Fruit fly (Drosophila melanogaster): ENCODE results near the gene CG33298.

CG33298 gene

dm6 chr2L:9567398-9567856 is 72.2 kb downstream of the CG33298 start:
- no peak for TF ChIP-seq Abd-B (GFP tag; optimal IDR thresholded peaks at IDR 0.05)
- peak; percentile 92 for TF ChIP-seq CG9705 (GFP tag; optimal IDR thresholded peaks at IDR 0.05)
- TF ChIP-seq Rel (GFP tag; optimal IDR thresholded peaks at IDR 0.05): peak; percentile 87
- TF ChIP-seq Rel (tag; optimal IDR thresholded peaks at IDR 0.05): peak; percentile 67
- no peak for TF ChIP-seq jim (GFP tag; optimal IDR thresholded peaks at IDR 0.05)
- TF ChIP-seq Hr83 (GFP tag; optimal IDR thresholded peaks at IDR 0.05; ENCODE audit: poor library complexity, severe bottlenecking): peak; percentile 88
- peak; percentile 90 for TF ChIP-seq OdsH (GFP tag; optimal IDR thresholded peaks at IDR 0.05)
- TF ChIP-seq Dif (GFP tag; optimal IDR thresholded peaks at IDR 0.05; ENCODE audit: partially characterized antibody): no peak
- no peak for TF ChIP-seq GATAd (GFP tag; optimal IDR thresholded peaks at IDR 0.05)
- peak; percentile 73 for TF ChIP-seq Hnf4 (GFP tag; optimal IDR thresholded peaks at IDR 0.05)
- TF ChIP-seq N (GFP tag; optimal IDR thresholded peaks at IDR 0.05): no peak
- TF ChIP-seq tai (GFP tag; optimal IDR thresholded peaks at IDR 0.05): peak; percentile 14
- TF ChIP-seq Myc (optimal IDR thresholded peaks at IDR 0.05): peak; percentile 12
- TF ChIP-seq brk (GFP tag; optimal IDR thresholded peaks at IDR 0.05): peak; percentile 89
- TF ChIP-seq CG32264 (GFP tag; optimal IDR thresholded peaks at IDR 0.05): peak; percentile 78
- TF ChIP-seq psq (GFP tag; optimal IDR thresholded peaks at IDR 0.05): peak; percentile 75
- peak; percentile 90 for TF ChIP-seq sv (GFP tag; optimal IDR thresholded peaks at IDR 0.05)
- TF ChIP-seq sage (GFP tag; optimal IDR thresholded peaks at IDR 0.05): peak; percentile 90
- TF ChIP-seq Vsx2 (GFP tag; optimal IDR thresholded peaks at IDR 0.05; ENCODE audit: partially characterized antibody): no peak
- TF ChIP-seq HLH106 (tag; optimal IDR thresholded peaks at IDR 0.05): peak; percentile 80
- no peak for TF ChIP-seq lola (GFP tag; optimal IDR thresholded peaks at IDR 0.05)
- peak; percentile 81 for TF ChIP-seq CrebA (GFP tag; optimal IDR thresholded peaks at IDR 0.05; ENCODE audit: borderline replicate concordance)
- TF ChIP-seq rgr (GFP tag; optimal IDR thresholded peaks at IDR 0.05): peak; percentile 97
- TF ChIP-seq h (GFP tag; optimal IDR thresholded peaks at IDR 0.05): peak; percentile 92
- TF ChIP-seq Mio (GFP tag; optimal IDR thresholded peaks at IDR 0.05): peak; percentile 75
- TF ChIP-seq fru (GFP tag; optimal IDR thresholded peaks at IDR 0.05): peak; percentile 81
- peak in 1 of 2 experiments; percentile 83 for TF ChIP-seq foxo (GFP tag; optimal IDR thresholded peaks at IDR 0.05)
- peak; percentile 91 for TF ChIP-seq dmrt93B (GFP tag; optimal IDR thresholded peaks at IDR 0.05)
- peak; percentile 89 for TF ChIP-seq br (GFP tag; optimal IDR thresholded peaks at IDR 0.05)
- peak; percentile 26 for TF ChIP-seq dsf (GFP tag; optimal IDR thresholded peaks at IDR 0.05; ENCODE audit: borderline replicate concordance)
- TF ChIP-seq dl (GFP tag; optimal IDR thresholded peaks at IDR 0.05; ENCODE audit: insufficient read depth in 1 of 2, partially characterized antibody in 2 of 2): peak in 1 of 2 experiments; percentile 16
- TF ChIP-seq usp (GFP tag; optimal IDR thresholded peaks at IDR 0.05): no peak
- peak; percentile 30 for TF ChIP-seq Jra (GFP tag; optimal IDR thresholded peaks at IDR 0.05)
- no peak for TF ChIP-seq pan (optimal IDR thresholded peaks at IDR 0.05)
- peak; percentile 92 for TF ChIP-seq Sp1 (GFP tag; optimal IDR thresholded peaks at IDR 0.05)
- TF ChIP-seq woc (GFP tag; optimal IDR thresholded peaks at IDR 0.05): peak; percentile 46
- peak; percentile 44 for TF ChIP-seq ey (GFP tag; optimal IDR thresholded peaks at IDR 0.05)
- TF ChIP-seq Hr78 (GFP tag; optimal IDR thresholded peaks at IDR 0.05): no peak
- TF ChIP-seq Dfd (GFP tag; optimal IDR thresholded peaks at IDR 0.05): no peak

dm6 chr2L:9568360-9569088 is 73.2 kb downstream of the CG33298 start, which contains the start of gene brwl:
brwl (plus strand) TSS chr2L:9568890.
- TF ChIP-seq fru (GFP tag; optimal IDR thresholded peaks at IDR 0.05): peak; percentile 99
- peak; percentile 99 for TF ChIP-seq h (GFP tag; optimal IDR thresholded peaks at IDR 0.05)
- peak; percentile 94 for TF ChIP-seq sage (GFP tag; optimal IDR thresholded peaks at IDR 0.05)
- no peak for TF ChIP-seq Myc (optimal IDR thresholded peaks at IDR 0.05)
- TF ChIP-seq Hr83 (GFP tag; optimal IDR thresholded peaks at IDR 0.05; ENCODE audit: poor library complexity, severe bottlenecking): peak; percentile 72
- no peak for TF ChIP-seq pan (optimal IDR thresholded peaks at IDR 0.05)
- TF ChIP-seq dl (GFP tag; optimal IDR thresholded peaks at IDR 0.05; ENCODE audit: insufficient read depth in 1 of 2, partially characterized antibody in 2 of 2): peak in 1 of 2 experiments; percentile 26
- TF ChIP-seq Vsx2 (GFP tag; optimal IDR thresholded peaks at IDR 0.05; ENCODE audit: partially characterized antibody): no peak
- peak; percentile 63 for TF ChIP-seq N (GFP tag; optimal IDR thresholded peaks at IDR 0.05)
- peak; percentile 91 for TF ChIP-seq Dfd (GFP tag; optimal IDR thresholded peaks at IDR 0.05)
- peak; percentile 26 for TF ChIP-seq Hr78 (GFP tag; optimal IDR thresholded peaks at IDR 0.05)
- TF ChIP-seq OdsH (GFP tag; optimal IDR thresholded peaks at IDR 0.05): peak; percentile 99
- TF ChIP-seq dmrt93B (GFP tag; optimal IDR thresholded peaks at IDR 0.05): peak; percentile 96
- TF ChIP-seq usp (GFP tag; optimal IDR thresholded peaks at IDR 0.05): no peak
- TF ChIP-seq rgr (GFP tag; optimal IDR thresholded peaks at IDR 0.05): peak; percentile 98
- peak; percentile 95 for TF ChIP-seq CG32264 (GFP tag; optimal IDR thresholded peaks at IDR 0.05)
- TF ChIP-seq CrebA (GFP tag; optimal IDR thresholded peaks at IDR 0.05; ENCODE audit: borderline replicate concordance): peak; percentile 93
- peak; percentile 96 for TF ChIP-seq Hnf4 (GFP tag; optimal IDR thresholded peaks at IDR 0.05)
- TF ChIP-seq Rel (GFP tag; optimal IDR thresholded peaks at IDR 0.05): peak; percentile 97
- peak; percentile 70 for TF ChIP-seq Rel (tag; optimal IDR thresholded peaks at IDR 0.05)
- peak; percentile 97 for TF ChIP-seq HLH106 (tag; optimal IDR thresholded peaks at IDR 0.05)
- TF ChIP-seq GATAd (GFP tag; optimal IDR thresholded peaks at IDR 0.05): peak; percentile 92
- TF ChIP-seq Abd-B (GFP tag; optimal IDR thresholded peaks at IDR 0.05): no peak
- TF ChIP-seq CG9705 (GFP tag; optimal IDR thresholded peaks at IDR 0.05): peak; percentile 95
- peak; percentile 97 for TF ChIP-seq Jra (GFP tag; optimal IDR thresholded peaks at IDR 0.05)
- TF ChIP-seq foxo (GFP tag; optimal IDR thresholded peaks at IDR 0.05): peak; percentile 91 to 99
- TF ChIP-seq Dif (GFP tag; optimal IDR thresholded peaks at IDR 0.05; ENCODE audit: partially characterized antibody): peak; percentile 45
- peak; percentile 97 for TF ChIP-seq psq (GFP tag; optimal IDR thresholded peaks at IDR 0.05)
- peak; percentile 97 for TF ChIP-seq tai (GFP tag; optimal IDR thresholded peaks at IDR 0.05)
- TF ChIP-seq sv (GFP tag; optimal IDR thresholded peaks at IDR 0.05): peak; percentile 97
- TF ChIP-seq lola (GFP tag; optimal IDR thresholded peaks at IDR 0.05): no peak
- peak; percentile 97 for TF ChIP-seq brk (GFP tag; optimal IDR thresholded peaks at IDR 0.05)
- TF ChIP-seq br (GFP tag; optimal IDR thresholded peaks at IDR 0.05): peak; percentile 98
- TF ChIP-seq woc (GFP tag; optimal IDR thresholded peaks at IDR 0.05): peak; percentile 94
- TF ChIP-seq ey (GFP tag; optimal IDR thresholded peaks at IDR 0.05): peak; percentile 99
- peak; percentile 57 for TF ChIP-seq Mio (GFP tag; optimal IDR thresholded peaks at IDR 0.05)
- peak; percentile 98 for TF ChIP-seq Sp1 (GFP tag; optimal IDR thresholded peaks at IDR 0.05)
- TF ChIP-seq dsf (GFP tag; optimal IDR thresholded peaks at IDR 0.05; ENCODE audit: borderline replicate concordance): peak; percentile 90
- peak; percentile 27 for TF ChIP-seq jim (GFP tag; optimal IDR thresholded peaks at IDR 0.05)
